Fruit fly (Drosophila melanogaster) whole organism, embryonic: ENCODE data around the gene Rbcn-3B.
A peak's percentile ranks its signal among the peaks of the same experiment; 100 is the strongest.

ENCODE experiments used
- Adf1 ChIP-seq: fragments of 200-800 bp; sonication (Bioruptor generic); IDR thresholded peaks from 2 replicates; pipeline ENCODE4 v1.3.6; 2022; ENCODE audit warnings: missing biosample characterization, missing genetic modification characterization
- Bdp1 ChIP-seq: fragments of 200-800 bp; sonication (Bioruptor generic); optimal IDR thresholded peaks from 3 replicates; lab custom pipeline; 2016; ENCODE audit warnings: missing biosample characterization, missing genetic modification characterization
- BtbVII ChIP-seq: fragments of 200-800 bp; sonication (Bioruptor generic); optimal IDR thresholded peaks from 3 replicates; lab custom pipeline; 2017; ENCODE audit warnings: missing biosample characterization, mild to moderate bottlenecking, missing genetic modification characterization
- CG10321 ChIP-seq: fragments of 200-800 bp; sonication (Bioruptor generic); IDR thresholded peaks from 2 replicates; pipeline ENCODE4 v1.3.6; 2022; ENCODE audit warnings: missing biosample characterization, missing genetic modification characterization
- CG10431 ChIP-seq: fragments of 200-800 bp; sonication (Bioruptor generic); optimal IDR thresholded peaks from 3 replicates; lab custom pipeline; 2018; ENCODE audit warnings: missing biosample characterization, mild to moderate bottlenecking, missing genetic modification characterization
- CG10959 ChIP-seq: fragments of 200-800 bp; sonication (Bioruptor generic); IDR thresholded peaks from 2 replicates; pipeline ENCODE4 v1.3.6; 2022; ENCODE audit warnings: missing biosample characterization, missing genetic modification characterization
- CG12219 ChIP-seq: fragments of 200-800 bp; sonication (Bioruptor generic); optimal IDR thresholded peaks from 3 replicates; lab custom pipeline; 2018; ENCODE audit warnings: missing biosample characterization, mild to moderate bottlenecking, missing genetic modification characterization
- CG12744 ChIP-seq: fragments of 200-800 bp; sonication (Bioruptor generic); optimal IDR thresholded peaks from 2 replicates; lab custom pipeline; 2016; ENCODE audit warnings: missing biosample characterization, missing genetic modification characterization
- CG14667 ChIP-seq: fragments of 200-800 bp; sonication (Bioruptor generic); IDR thresholded peaks from 2 replicates; pipeline ENCODE4 v1.3.6; 2022; ENCODE audit warnings: missing biosample characterization, missing genetic modification characterization
- CG16863 ChIP-seq: fragments of 200-800 bp; sonication (Bioruptor generic); optimal IDR thresholded peaks from 3 replicates; lab custom pipeline; 2016; ENCODE audit warnings: missing biosample characterization, missing genetic modification characterization
- CG17361 ChIP-seq: fragments of 200-800 bp; sonication (Bioruptor generic); IDR thresholded peaks from 3 replicates; pipeline ENCODE4 v1.3.6; 2022; ENCODE audit warnings: missing biosample characterization, missing genetic modification characterization
- CG17568 ChIP-seq: fragments of 200-800 bp; sonication (Bioruptor generic); optimal IDR thresholded peaks from 2 replicates; lab custom pipeline; 2018; ENCODE audit warnings: missing biosample characterization, mild to moderate bottlenecking, missing genetic modification characterization, moderate library complexity
- CG18619 ChIP-seq: fragments of 200-800 bp; sonication (Bioruptor generic); optimal IDR thresholded peaks from 3 replicates; lab custom pipeline; 2017; ENCODE audit warnings: missing biosample characterization, mild to moderate bottlenecking, missing genetic modification characterization
- CG2116 ChIP-seq: fragments of 200-800 bp; sonication (Bioruptor generic); optimal IDR thresholded peaks from 3 replicates; lab custom pipeline; 2018; ENCODE audit warnings: missing biosample characterization, mild to moderate bottlenecking, missing genetic modification characterization
- CG2678 ChIP-seq: fragments of 200-800 bp; sonication (Bioruptor generic); optimal IDR thresholded peaks from 3 replicates; lab custom pipeline; 2019; ENCODE audit warnings: missing biosample characterization, mild to moderate bottlenecking, missing genetic modification characterization, moderate library complexity
- CG30431 ChIP-seq: fragments of 200-800 bp; sonication (Bioruptor generic); optimal IDR thresholded peaks from 2 replicates; lab custom pipeline; 2017; ENCODE audit warnings: missing biosample characterization, missing genetic modification characterization
- CG31388 ChIP-seq: fragments of 200-800 bp; sonication (Bioruptor generic); optimal IDR thresholded peaks from 2 replicates; lab custom pipeline; 2016; ENCODE audit warnings: missing biosample characterization, missing genetic modification characterization
- CG3281 ChIP-seq: fragments of 200-800 bp; sonication (Bioruptor generic); optimal IDR thresholded peaks from 3 replicates; lab custom pipeline; 2017; ENCODE audit warnings: missing biosample characterization, mild to moderate bottlenecking, missing genetic modification characterization
- CG4820 ChIP-seq: fragments of 200-800 bp; sonication (Bioruptor generic); optimal IDR thresholded peaks from 3 replicates; lab custom pipeline; 2016; ENCODE audit warnings: missing biosample characterization, missing genetic modification characterization
- CG7357 ChIP-seq: fragments of 200-800 bp; sonication (Bioruptor generic); IDR thresholded peaks from 3 replicates; pipeline ENCODE4 v1.3.6; 2022; ENCODE audit warnings: missing biosample characterization, missing genetic modification characterization
- CG7745 ChIP-seq: fragments of 200-800 bp; sonication (Bioruptor generic); optimal IDR thresholded peaks from 2 replicates; lab custom pipeline; 2018; ENCODE audit warnings: missing biosample characterization, mild to moderate bottlenecking, missing genetic modification characterization, moderate library complexity
- CG7786 ChIP-seq: fragments of 200-800 bp; sonication (Bioruptor generic); optimal IDR thresholded peaks from 2 replicates; lab custom pipeline; 2016; ENCODE audit warnings: missing biosample characterization, missing genetic modification characterization
- CG8924 ChIP-seq: fragments of 200-800 bp; optimal IDR thresholded peaks from 3 replicates; lab custom pipeline; 2019; ENCODE audit warnings: missing biosample characterization, mild to moderate bottlenecking, missing genetic modification characterization, moderate library complexity
- CG8944 ChIP-seq: fragments of 200-800 bp; sonication (Bioruptor generic); optimal IDR thresholded peaks from 3 replicates; lab custom pipeline; 2016; ENCODE audit warnings: missing biosample characterization, missing genetic modification characterization
- CG9215 ChIP-seq: fragments of 200-800 bp; sonication (Bioruptor generic); IDR thresholded peaks from 2 replicates; pipeline ENCODE4 v1.3.6; 2022; ENCODE audit warnings: missing biosample characterization, missing genetic modification characterization
- CG9609 ChIP-seq: fragments of 200-800 bp; sonication (Bioruptor generic); optimal IDR thresholded peaks from 3 replicates; lab custom pipeline; 2016; ENCODE audit warnings: missing biosample characterization, missing genetic modification characterization
- D19A ChIP-seq: fragments of 200-800 bp; optimal IDR thresholded peaks from 3 replicates; lab custom pipeline; 2019; ENCODE audit warnings: missing biosample characterization, mild to moderate bottlenecking, missing genetic modification characterization, moderate library complexity
- Dp ChIP-seq: fragments of 200-800 bp; sonication (Bioruptor generic); optimal IDR thresholded peaks from 2 replicates; lab custom pipeline; 2018; ENCODE audit warnings: missing biosample characterization, mild to moderate bottlenecking, missing genetic modification characterization, moderate library complexity
- Dref ChIP-seq: fragments of 200-800 bp; sonication (Bioruptor generic); IDR thresholded peaks from 2 replicates; pipeline ENCODE4 v1.3.6; 2022; ENCODE audit warnings: missing biosample characterization, missing genetic modification characterization
- Drgx ChIP-seq: fragments of 200-800 bp; sonication (Bioruptor generic); IDR thresholded peaks from 2 replicates; pipeline ENCODE4 v1.3.6; 2022; ENCODE audit warnings: missing biosample characterization, missing genetic modification characterization
- E2f1 ChIP-seq: fragments of 200-800 bp; sonication (Bioruptor generic); IDR thresholded peaks from 2 replicates; pipeline ENCODE4 v1.3.6; 2022; ENCODE audit warnings: missing biosample characterization, missing genetic modification characterization
- Gsc ChIP-seq: fragments of 200-800 bp; sonication (Bioruptor generic); IDR thresholded peaks from 2 replicates; pipeline ENCODE4 v1.3.6; 2022; ENCODE audit warnings: missing biosample characterization, missing genetic modification characterization
- Hmx ChIP-seq: fragments of 200-800 bp; sonication (Bioruptor generic); optimal IDR thresholded peaks from 2 replicates; lab custom pipeline; 2016; ENCODE audit warnings: missing biosample characterization, missing genetic modification characterization
- Jarid2 ChIP-seq: fragments of 200-800 bp; sonication (Bioruptor generic); optimal IDR thresholded peaks from 3 replicates; lab custom pipeline; 2017; ENCODE audit warnings: mild to moderate bottlenecking, missing biosample characterization, missing genetic modification reagents, missing genetic modification characterization
- Meics ChIP-seq: fragments of 200-800 bp; sonication (Bioruptor generic); optimal IDR thresholded peaks from 2 replicates; lab custom pipeline; 2017; ENCODE audit warnings: missing biosample characterization, mild to moderate bottlenecking, missing genetic modification characterization
- Neu2 ChIP-seq: fragments of 200-800 bp; sonication (Bioruptor generic); optimal IDR thresholded peaks from 3 replicates; lab custom pipeline; 2016; ENCODE audit warnings: missing biosample characterization, missing genetic modification characterization, borderline replicate concordance
- Sox100B ChIP-seq: fragments of 200-800 bp; sonication (Bioruptor generic); optimal IDR thresholded peaks from 3 replicates; lab custom pipeline; 2018; ENCODE audit warnings: missing biosample characterization, mild to moderate bottlenecking, missing genetic modification characterization
- Vsx1 ChIP-seq: fragments of 200-800 bp; sonication (Bioruptor generic); optimal IDR thresholded peaks from 2 replicates; lab custom pipeline; 2017; ENCODE audit warnings: missing biosample characterization, mild to moderate bottlenecking, missing genetic modification characterization, missing genetic modification reagents
- cato ChIP-seq: fragments of 200-800 bp; sonication (Bioruptor generic); optimal IDR thresholded peaks from 2 replicates; lab custom pipeline; 2016; ENCODE audit warnings: missing biosample characterization, missing genetic modification characterization, borderline replicate concordance
- dimm ChIP-seq: fragments of 200-800 bp; sonication (Bioruptor generic); IDR thresholded peaks from 2 replicates; pipeline ENCODE4 v1.3.6; 2022; ENCODE audit warnings: missing biosample characterization, missing genetic modification characterization
- eve ChIP-seq, 2 experiments: fragments of >200 bp; optimal IDR thresholded peaks; 2 replicates each; lab custom pipeline; 2017; ENCODE audit warnings: missing biosample characterization in 2 of 2, missing genetic modification characterization in 2 of 2
- fd96Cb ChIP-seq: fragments of 200-800 bp; sonication (Bioruptor generic); optimal IDR thresholded peaks from 2 replicates; lab custom pipeline; 2018; ENCODE audit warnings: missing biosample characterization, mild to moderate bottlenecking, missing genetic modification characterization, moderate library complexity
- hbn ChIP-seq: fragments of 200-800 bp; sonication (Bioruptor generic); IDR thresholded peaks from 2 replicates; pipeline ENCODE4 v1.3.6; 2022; ENCODE audit warnings: missing biosample characterization, missing genetic modification characterization; ENCODE audit not compliant: partially characterized antibody
- lilli ChIP-seq: fragments of 200-800 bp; sonication (Bioruptor generic); optimal IDR thresholded peaks from 3 replicates; lab custom pipeline; 2016; ENCODE audit warnings: missing biosample characterization, missing genetic modification characterization
- schlank ChIP-seq: fragments of 200-800 bp; sonication (Bioruptor generic); optimal IDR thresholded peaks from 2 replicates; lab custom pipeline; 2018; ENCODE audit warnings: missing biosample characterization, mild to moderate bottlenecking, missing genetic modification characterization
- sim ChIP-seq: fragments of 200-800 bp; sonication (Bioruptor generic); IDR thresholded peaks from 2 replicates; pipeline ENCODE4 v1.3.6; 2022; ENCODE audit warnings: missing biosample characterization, missing genetic modification characterization
- slbo ChIP-seq: fragments of 200-800 bp; sonication (Bioruptor generic); IDR thresholded peaks from 2 replicates; pipeline ENCODE4 v1.3.6; 2022; ENCODE audit warnings: missing biosample characterization, missing genetic modification characterization
- so ChIP-seq: fragments of 200-800 bp; sonication (Bioruptor generic); IDR thresholded peaks from 3 replicates; pipeline ENCODE4 v1.3.6; 2022; ENCODE audit warnings: missing biosample characterization, missing genetic modification characterization
- sqz ChIP-seq: fragments of 200-800 bp; sonication (Bioruptor generic); optimal IDR thresholded peaks from 3 replicates; lab custom pipeline; 2018; ENCODE audit warnings: missing biosample characterization, mild to moderate bottlenecking, missing genetic modification characterization
- stwl ChIP-seq: fragments of 200-800 bp; sonication (Bioruptor generic); optimal IDR thresholded peaks from 3 replicates; lab custom pipeline; 2018; ENCODE audit warnings: missing biosample characterization, mild to moderate bottlenecking, missing genetic modification characterization, moderate library complexity

Rbcn-3B gene

dm6 chrX:1963591-1964216 is 55.0 kb downstream of the Rbcn-3B start (continued):
- TF ChIP-seq Adf1 (GFP tag; lab: Robert Waterston, UW) (peak; percentile 91), eve (GFP tag; optimal IDR thresholded peaks at IDR 0.05; lab: Kevin White, UChicago) (peak in 1 of 2 experiments; percentile 91), CG10959 (GFP tag; lab: Robert Waterston, UW) (peak; percentile 68), Dp (GFP tag; lab: Kevin White, UChicago) (no peak), CG7786 (peak; percentile 93), CG14667 (GFP tag; lab: Robert Waterston, UW) (peak; percentile 96), Dref (GFP tag; lab: Robert Waterston, UW) (0 out of 2 replicates have a peak, but pooled peaks have one; percentile 31), CG9609 (peak; percentile 91), cato (peak; percentile 89), sim (GFP tag; lab: Robert Waterston, UW) (peak; percentile 84), Sox100B (GFP tag; lab: Kevin White, UChicago) (peak; percentile 91), hbn (no peak), Neu2 (GFP tag; lab: Kevin White, UChicago) (peak; percentile 37), CG2678 (tag; lab: Kevin White, UChicago) (peak; percentile 96), dimm (GFP tag; lab: Robert Waterston, UW) (peak; percentile 89), Jarid2 (GFP tag; lab: Kevin White, UChicago) (peak; percentile 76), Drgx (GFP tag; lab: Robert Waterston, UW) (peak; percentile 97), stwl (tag; lab: Kevin White, UChicago) (no peak), so (peak; percentile 92), CG12219 (GFP tag; lab: Kevin White, UChicago) (peak; percentile 95), CG12744 (GFP tag; lab: Kevin White, UChicago) (peak; percentile 82), CG3281 (GFP tag; lab: Kevin White, UChicago) (peak; percentile 88), Gsc (GFP tag; lab: Robert Waterston, UW) (peak; percentile 90), Meics (GFP tag; lab: Kevin White, UChicago) (peak; percentile 93), CG4820 (GFP tag; lab: Kevin White, UChicago) (peak; percentile 91), Vsx1 (peak; percentile 89), CG30431 (peak; percentile 92), CG10431 (GFP tag; lab: Kevin White, UChicago) (peak; percentile 90), Hmx (GFP tag; lab: Kevin White, UChicago) (peak; percentile 71), CG2116 (GFP tag; lab: Kevin White, UChicago) (peak; percentile 14), D19A (tag; lab: Kevin White, UChicago) (peak; percentile 79), CG7745 (tag; lab: Kevin White, UChicago) (no peak), CG17568 (peak; percentile 88), CG10321 (GFP tag; lab: Robert Waterston, UW) (peak; percentile 74), CG7357 (GFP tag; lab: Robert Waterston, UW) (peak; percentile 89), CG18619 (GFP tag; lab: Kevin White, UChicago) (peak; percentile 91), CG8944 (peak; percentile 93), CG17361 (GFP tag; lab: Robert Waterston, UW) (peak; percentile 89), sqz (GFP tag; lab: Kevin White, UChicago) (peak; percentile 97), slbo (GFP tag; lab: Robert Waterston, UW) (peak; percentile 96), lilli (peak; percentile 95), CG9215 (GFP tag; lab: Robert Waterston, UW) (peak; percentile 87), fd96Cb (tag; lab: Kevin White, UChicago) (peak; percentile 95), CG8924 (peak; percentile 93), Bdp1 (GFP tag; lab: Kevin White, UChicago) (peak; percentile 80), CG16863 (GFP tag; lab: Kevin White, UChicago) (peak; percentile 93), BtbVII (peak; percentile 91), CG31388 (GFP tag; lab: Kevin White, UChicago) (peak; percentile 85), E2f1 (peak; percentile 95), schlank (tag; lab: Kevin White, UChicago) (peak; percentile 87)
